Fruit fly (Drosophila melanogaster): ENCODE data around the gene Ctps.

Ctps gene

DNA sequence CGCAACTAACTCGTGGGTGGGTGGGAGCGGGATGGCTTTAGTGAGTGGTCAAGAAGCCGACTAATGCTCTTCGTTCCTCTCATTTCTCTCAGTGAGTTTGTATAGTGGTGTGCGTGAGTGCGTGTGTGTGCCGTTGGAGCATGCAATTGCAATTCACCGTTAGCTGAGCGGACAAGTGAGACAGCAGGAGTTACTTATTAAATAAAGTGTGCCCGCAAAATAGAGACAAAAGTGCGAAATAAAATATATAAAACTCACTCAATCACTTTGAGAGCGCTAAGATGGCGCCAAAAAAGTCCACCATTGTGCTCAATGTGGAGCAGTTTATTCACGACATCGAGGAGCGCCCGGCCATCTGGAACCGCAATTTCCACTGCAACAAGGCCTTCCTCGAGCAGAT, 10.8 kb downstream of the Ctps start:
- TF ChIP-seq Abd-B (GFP tag; optimal IDR thresholded peaks at IDR 0.05) (no peak), Sp1 (GFP tag; optimal IDR thresholded peaks at IDR 0.05) (no peak), ey (GFP tag; optimal IDR thresholded peaks at IDR 0.05) (no peak), Rel (GFP tag; optimal IDR thresholded peaks at IDR 0.05) (no peak), Rel (tag; optimal IDR thresholded peaks at IDR 0.05) (no peak), h (GFP tag; optimal IDR thresholded peaks at IDR 0.05) (no peak), tai (GFP tag; optimal IDR thresholded peaks at IDR 0.05) (no peak), brk (GFP tag; optimal IDR thresholded peaks at IDR 0.05) (no peak)

dm6 chr3L:15108948-15109347, 11.2 kb downstream of the Ctps start:
- TF ChIP-seq HLH106 (tag; optimal IDR thresholded peaks at IDR 0.05) (peak; percentile 40), Hr78 (GFP tag; optimal IDR thresholded peaks at IDR 0.05) (no peak), Hnf4 (GFP tag; optimal IDR thresholded peaks at IDR 0.05) (no peak), Myc (optimal IDR thresholded peaks at IDR 0.05) (peak; percentile 47)

DNA sequence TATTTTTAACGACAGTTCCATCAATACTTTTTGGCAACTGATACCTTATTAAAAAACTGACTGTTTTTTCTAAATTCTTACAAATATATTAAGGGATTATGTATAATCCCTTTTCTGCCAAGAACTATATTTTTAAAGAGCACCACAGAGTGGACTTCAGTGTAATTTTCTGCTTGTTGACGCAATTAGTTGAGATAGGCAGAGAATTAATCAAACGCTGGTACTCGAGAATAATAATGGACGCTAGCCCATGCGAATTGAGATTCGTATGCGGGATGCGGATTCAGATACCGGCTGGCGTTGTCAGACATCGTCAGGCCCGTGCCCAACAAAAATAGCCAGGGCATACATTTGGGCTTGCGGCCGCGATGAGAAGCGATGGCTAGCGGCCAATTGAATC, 15.5 kb downstream of the Ctps start, which contains the start of gene CG13458:
Gene CG13458 (plus strand): TSS at position 301 of the 400 bp plus-strand sequence.
- no peak for TF ChIP-seq Sp1 (GFP tag; optimal IDR thresholded peaks at IDR 0.05)
- TF ChIP-seq Hr83 (GFP tag; optimal IDR thresholded peaks at IDR 0.05; ENCODE audit: poor library complexity, severe bottlenecking): no peak

DNA sequence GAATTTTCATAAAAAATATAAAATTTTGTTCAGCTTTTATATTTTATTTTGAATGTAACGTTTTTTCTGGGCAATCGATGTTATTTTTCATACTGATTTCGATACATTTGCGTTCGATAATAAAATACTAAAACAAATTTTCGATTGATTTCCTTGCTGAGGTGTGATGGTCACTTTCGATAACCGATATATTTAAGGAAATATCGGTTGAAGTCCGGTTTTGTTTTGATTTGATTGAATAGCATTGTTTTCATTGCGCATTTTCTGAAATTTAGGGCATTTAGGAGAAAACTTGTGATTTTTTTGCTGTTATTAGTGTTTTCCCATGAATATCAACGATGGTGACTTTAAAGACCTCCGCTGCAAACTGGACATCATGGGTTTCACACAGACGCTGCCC, 18.8 kb downstream of the Ctps start, which contains the start of gene Cep135:
Gene Cep135 (plus strand): TSS at position 202 of the 400 bp plus-strand sequence.
- TF ChIP-seq CG9705 (GFP tag; optimal IDR thresholded peaks at IDR 0.05) (no peak), brk (GFP tag; optimal IDR thresholded peaks at IDR 0.05) (peak; percentile 71)

DNA sequence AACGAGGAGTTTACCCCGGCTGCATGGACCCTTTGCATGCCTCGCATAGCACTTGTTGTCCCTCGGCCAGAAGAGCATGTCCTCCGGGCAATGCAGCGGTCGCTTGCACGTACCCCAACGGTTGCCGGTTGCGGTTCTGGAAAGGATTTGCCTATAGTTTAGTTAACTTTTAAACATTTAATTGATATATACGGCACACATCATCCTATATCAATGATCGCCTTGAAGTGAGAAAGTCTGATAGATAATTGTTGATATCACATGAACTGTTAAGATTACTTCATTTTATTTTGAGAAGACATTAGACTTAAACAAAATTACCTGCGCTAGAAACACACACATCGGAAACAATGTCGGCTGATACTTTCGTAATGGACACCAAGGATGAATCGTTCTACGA, 23.6 kb downstream of the Ctps start, which contains the start of gene CG32847:
Gene CG32847 (plus strand): TSS at position 301 of the 400 bp plus-strand sequence.
- no peak for TF ChIP-seq Abd-B (GFP tag; optimal IDR thresholded peaks at IDR 0.05)

- no peak for TF ChIP-seq N (GFP tag; optimal IDR thresholded peaks at IDR 0.05)
- TF ChIP-seq br (GFP tag; optimal IDR thresholded peaks at IDR 0.05): no peak
- no peak for TF ChIP-seq Rel (GFP tag; optimal IDR thresholded peaks at IDR 0.05)
- peak; percentile 56 for TF ChIP-seq Rel (tag; optimal IDR thresholded peaks at IDR 0.05)
Observed at dm6 chr3L:15123736-15124135, 26.0 kb downstream of the Ctps start.

- no peak for TF ChIP-seq Myc (optimal IDR thresholded peaks at IDR 0.05)
- TF ChIP-seq psq (GFP tag; optimal IDR thresholded peaks at IDR 0.05): peak; percentile 2
- TF ChIP-seq OdsH (GFP tag; optimal IDR thresholded peaks at IDR 0.05): peak; percentile 17
- no peak for TF ChIP-seq CG32264 (GFP tag; optimal IDR thresholded peaks at IDR 0.05)
- TF ChIP-seq Dif (GFP tag; optimal IDR thresholded peaks at IDR 0.05; ENCODE audit: partially characterized antibody): peak; percentile 33
- TF ChIP-seq br (GFP tag; optimal IDR thresholded peaks at IDR 0.05): peak; percentile 9
- peak; percentile 8 for TF ChIP-seq woc (GFP tag; optimal IDR thresholded peaks at IDR 0.05)
- TF ChIP-seq fru (GFP tag; optimal IDR thresholded peaks at IDR 0.05): no peak
- peak in 1 of 2 experiments; percentile 31 for TF ChIP-seq dl (GFP tag; optimal IDR thresholded peaks at IDR 0.05; ENCODE audit: insufficient read depth in 1 of 2, partially characterized antibody in 2 of 2)
- no peak for TF ChIP-seq Hr78 (GFP tag; optimal IDR thresholded peaks at IDR 0.05)
- no peak for TF ChIP-seq dsf (GFP tag; optimal IDR thresholded peaks at IDR 0.05; ENCODE audit: borderline replicate concordance)
Observed at dm6 chr3L:15125077-15125652, 27.5 kb downstream of the Ctps start, which contains the start of gene CG16959. Gene CG16959 (minus strand): TSS chr3L:15125321.

dm6 chr3L:15125717-15126116, 28.0 kb downstream of the Ctps start:
- TF ChIP-seq woc (GFP tag; optimal IDR thresholded peaks at IDR 0.05) (no peak), Rel (GFP tag; optimal IDR thresholded peaks at IDR 0.05) (no peak), Rel (tag; optimal IDR thresholded peaks at IDR 0.05) (no peak), br (GFP tag; optimal IDR thresholded peaks at IDR 0.05) (no peak)

All from whole organism, wandering third instar larva.